Fruit fly (Drosophila melanogaster) whole organism, wandering third instar larva: ENCODE data around the gene yellow-c.
A peak's percentile ranks its signal among the peaks of the same experiment; 100 is the strongest.

Experiments used
- Abd-B ChIP-seq: fragments of >200 bp; optimal IDR thresholded peaks from 2 replicates; lab custom pipeline; 2017; ENCODE audit warnings: missing biosample characterization, missing genetic modification characterization
- CG32264 ChIP-seq: fragments of 200-800 bp; sonication (Bioruptor generic); optimal IDR thresholded peaks from 2 replicates; lab custom pipeline; 2016; ENCODE audit warnings: missing biosample characterization, missing genetic modification characterization
- CG9705 ChIP-seq: fragments of 200-800 bp; sonication (Bioruptor generic); optimal IDR thresholded peaks from 2 replicates; lab custom pipeline; 2018; ENCODE audit warnings: missing biosample characterization, mild to moderate bottlenecking, missing genetic modification characterization
- CrebA ChIP-seq: fragments of 200-800 bp; sonication (Bioruptor generic); optimal IDR thresholded peaks from 2 replicates; lab custom pipeline; 2016; ENCODE audit warnings: missing biosample characterization, mild to moderate bottlenecking, missing genetic modification characterization, borderline replicate concordance
- Dfd ChIP-seq: fragments of >200 bp; optimal IDR thresholded peaks from 2 replicates; lab custom pipeline; 2017; ENCODE audit warnings: missing biosample characterization, missing genetic modification characterization
- Dif ChIP-seq: fragments of 200-275, 200-300 bp; sonication (Bioruptor generic); optimal IDR thresholded peaks from 2 replicates; lab custom pipeline; 2018; ENCODE audit warnings: missing biosample characterization, missing genetic modification characterization; ENCODE audit not compliant: partially characterized antibody
- GATAd ChIP-seq: sonication (Bioruptor generic); optimal IDR thresholded peaks from 2 replicates; lab custom pipeline; 2016; ENCODE audit warnings: missing biosample characterization, missing genetic modification characterization
- HLH106 ChIP-seq: fragments of 200-800 bp; optimal IDR thresholded peaks from 3 replicates; lab custom pipeline; 2019; ENCODE audit warnings: missing biosample characterization, mild to moderate bottlenecking, missing genetic modification characterization, moderate library complexity
- Hnf4 ChIP-seq: fragments of 200-800 bp; sonication (Bioruptor generic); optimal IDR thresholded peaks from 2 replicates; lab custom pipeline; 2016; ENCODE audit warnings: missing biosample characterization, mild to moderate bottlenecking, missing genetic modification characterization
- Hr78 ChIP-seq: fragments of >200 bp; optimal IDR thresholded peaks from 2 replicates; lab custom pipeline; 2017; ENCODE audit warnings: missing biosample characterization, missing genetic modification characterization
- Hr83 ChIP-seq: fragments of 200-300 bp; sonication (Bioruptor generic); optimal IDR thresholded peaks from 2 replicates; lab custom pipeline; 2016; ENCODE audit warnings: missing biosample characterization, mild to moderate bottlenecking, missing genetic modification characterization, moderate library complexity; ENCODE audit not compliant: poor library complexity, severe bottlenecking
- Jra ChIP-seq: sonication (Bioruptor generic); optimal IDR thresholded peaks from 2 replicates; lab custom pipeline; 2016; ENCODE audit warnings: missing biosample characterization, missing genetic modification characterization
- Mio ChIP-seq: sonication (Bioruptor generic); optimal IDR thresholded peaks from 2 replicates; lab custom pipeline; 2016; ENCODE audit warnings: missing biosample characterization, missing genetic modification characterization
- Myc ChIP-seq: fragments of >200 bp; optimal IDR thresholded peaks from 2 replicates; lab custom pipeline; 2017
- N ChIP-seq: fragments of >200 bp; optimal IDR thresholded peaks from 2 replicates; lab custom pipeline; 2018; ENCODE audit warnings: missing biosample characterization, missing external identifiers, missing genetic modification characterization
- OdsH ChIP-seq: fragments of 200-800 bp; sonication (Bioruptor generic); optimal IDR thresholded peaks from 2 replicates; lab custom pipeline; 2016; ENCODE audit warnings: missing biosample characterization, mild to moderate bottlenecking, missing genetic modification characterization
- Rel ChIP-seq, 2 experiments: fragments of 200-800 bp; sonication (Bioruptor generic) in 1 of 2; optimal IDR thresholded peaks; 2 replicates in 1 of 2; 3 replicates in 1 of 2; lab custom pipeline; 2016 to 2019; ENCODE audit warnings: mild to moderate bottlenecking in 2 of 2, missing biosample characterization in 2 of 2, missing genetic modification characterization in 2 of 2, moderate library complexity in 1 of 2
- Sp1 ChIP-seq: fragments of 200-800 bp; sonication (Bioruptor generic); optimal IDR thresholded peaks from 3 replicates; lab custom pipeline; 2019; ENCODE audit warnings: missing biosample characterization, mild to moderate bottlenecking, missing genetic modification characterization, moderate library complexity
- Vsx2 ChIP-seq: fragments of 200-300, 225-300 bp; sonication (Bioruptor generic); optimal IDR thresholded peaks from 2 replicates; lab custom pipeline; 2018; ENCODE audit warnings: missing biosample characterization, missing genetic modification characterization; ENCODE audit not compliant: partially characterized antibody
- br ChIP-seq: fragments of 200-800 bp; sonication (Bioruptor generic); optimal IDR thresholded peaks from 2 replicates; lab custom pipeline; 2016; ENCODE audit warnings: missing biosample characterization, missing genetic modification characterization
- brk ChIP-seq: fragments of 200-800 bp; sonication (Bioruptor generic); optimal IDR thresholded peaks from 2 replicates; lab custom pipeline; 2016; ENCODE audit warnings: missing biosample characterization, mild to moderate bottlenecking, missing genetic modification characterization
- dl ChIP-seq, 2 experiments: fragments of 175-275, 200-275 bp in 1 of 2; fragments of 200-275 bp in 1 of 2; sonication (Bioruptor generic); optimal IDR thresholded peaks; lab custom pipeline; 2018; ENCODE audit warnings: mild to moderate bottlenecking in 2 of 2, missing biosample characterization in 2 of 2, missing genetic modification characterization in 2 of 2, moderate library complexity in 2 of 2; ENCODE audit not compliant: partially characterized antibody in 2 of 2, insufficient read depth in 1 of 2
- dmrt93B ChIP-seq: fragments of 200-800 bp; sonication (Bioruptor generic); optimal IDR thresholded peaks from 2 replicates; lab custom pipeline; 2018; ENCODE audit warnings: missing biosample characterization, mild to moderate bottlenecking, missing genetic modification characterization
- dsf ChIP-seq: sonication (Bioruptor generic); optimal IDR thresholded peaks from 2 replicates; lab custom pipeline; 2016; ENCODE audit warnings: missing biosample characterization, missing genetic modification characterization, borderline replicate concordance
- ey ChIP-seq: fragments of 200-800 bp; sonication (Bioruptor generic); optimal IDR thresholded peaks from 2 replicates; lab custom pipeline; 2016; ENCODE audit warnings: missing biosample characterization, missing genetic modification characterization
- foxo ChIP-seq, 2 experiments: fragments of 200-800 bp; sonication (Bioruptor generic); optimal IDR thresholded peaks; 2 replicates in 1 of 2; 3 replicates in 1 of 2; lab custom pipeline; 2016 to 2017; ENCODE audit warnings: missing biosample characterization in 2 of 2, missing genetic modification characterization in 2 of 2
- fru ChIP-seq: fragments of 200-800 bp; sonication (Bioruptor generic); optimal IDR thresholded peaks from 3 replicates; lab custom pipeline; 2016; ENCODE audit warnings: missing biosample characterization, mild to moderate bottlenecking, missing genetic modification characterization
- h ChIP-seq: fragments of 200-800 bp; sonication (Bioruptor generic); optimal IDR thresholded peaks from 3 replicates; lab custom pipeline; 2016; ENCODE audit warnings: missing biosample characterization, mild to moderate bottlenecking, missing genetic modification characterization
- jim ChIP-seq: fragments of 175-275, 200-325 bp; sonication (Bioruptor generic); optimal IDR thresholded peaks from 2 replicates; lab custom pipeline; 2016; ENCODE audit warnings: missing biosample characterization, mild to moderate bottlenecking, missing genetic modification characterization
- lola ChIP-seq: fragments of >200 bp; optimal IDR thresholded peaks from 2 replicates; lab custom pipeline; 2017; ENCODE audit warnings: missing biosample characterization, missing genetic modification characterization
- pan ChIP-seq: fragments of >200 bp; optimal IDR thresholded peaks from 2 replicates; lab custom pipeline; 2017
- psq ChIP-seq: fragments of 200-800 bp; sonication (Bioruptor generic); optimal IDR thresholded peaks from 3 replicates; lab custom pipeline; 2017; ENCODE audit warnings: missing biosample characterization, mild to moderate bottlenecking, missing genetic modification characterization, moderate library complexity
- rgr ChIP-seq: fragments of 200-800 bp; sonication (Bioruptor generic); optimal IDR thresholded peaks from 3 replicates; lab custom pipeline; 2016; ENCODE audit warnings: missing biosample characterization, mild to moderate bottlenecking, missing genetic modification characterization
- sage ChIP-seq: fragments of 200-800 bp; sonication (Bioruptor generic); optimal IDR thresholded peaks from 2 replicates; lab custom pipeline; 2016; ENCODE audit warnings: missing biosample characterization, mild to moderate bottlenecking, missing genetic modification characterization
- sv ChIP-seq: fragments of 200-800 bp; sonication (Bioruptor generic); optimal IDR thresholded peaks from 3 replicates; lab custom pipeline; 2016; ENCODE audit warnings: missing biosample characterization, missing genetic modification characterization
- tai ChIP-seq: sonication (Bioruptor generic); optimal IDR thresholded peaks from 2 replicates; lab custom pipeline; 2016; ENCODE audit warnings: missing biosample characterization, missing genetic modification characterization
- usp ChIP-seq: fragments of >200 bp; optimal IDR thresholded peaks from 2 replicates; lab custom pipeline; 2017; ENCODE audit warnings: missing biosample characterization, missing genetic modification characterization
- woc ChIP-seq: sonication (Bioruptor generic); optimal IDR thresholded peaks from 2 replicates; lab custom pipeline; 2016; ENCODE audit warnings: missing biosample characterization, mild to moderate bottlenecking, missing genetic modification characterization

yellow-c gene

DNA sequence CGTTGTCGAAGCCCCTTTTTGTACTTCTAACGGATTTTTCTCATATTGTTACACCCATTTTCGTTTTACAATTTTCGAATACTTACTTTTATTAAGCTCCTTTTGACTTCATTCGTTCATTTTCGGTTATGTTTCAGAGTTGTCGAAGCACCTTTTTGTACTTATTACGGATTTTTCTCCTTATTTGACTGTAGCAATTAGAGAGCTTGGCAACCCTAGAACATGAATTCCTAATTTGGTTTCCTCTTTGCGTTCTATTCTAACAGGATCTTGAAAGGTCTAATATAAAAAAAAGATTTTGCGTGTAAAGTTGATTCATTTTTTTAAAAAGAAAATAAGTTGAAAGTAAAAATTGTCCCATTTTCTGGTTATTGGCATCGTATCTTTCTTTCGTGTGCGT, 26.9 kb downstream of the yellow-c start:
- TF ChIP-seq HLH106 (tag; lab: Kevin White, UChicago): no peak
- no peak for TF ChIP-seq CG32264 (GFP tag; lab: Kevin White, UChicago)
- TF ChIP-seq fru (GFP tag; lab: Kevin White, UChicago): no peak
- TF ChIP-seq brk: no peak
- TF ChIP-seq Mio (GFP tag; lab: Kevin White, UChicago): no peak

DNA sequence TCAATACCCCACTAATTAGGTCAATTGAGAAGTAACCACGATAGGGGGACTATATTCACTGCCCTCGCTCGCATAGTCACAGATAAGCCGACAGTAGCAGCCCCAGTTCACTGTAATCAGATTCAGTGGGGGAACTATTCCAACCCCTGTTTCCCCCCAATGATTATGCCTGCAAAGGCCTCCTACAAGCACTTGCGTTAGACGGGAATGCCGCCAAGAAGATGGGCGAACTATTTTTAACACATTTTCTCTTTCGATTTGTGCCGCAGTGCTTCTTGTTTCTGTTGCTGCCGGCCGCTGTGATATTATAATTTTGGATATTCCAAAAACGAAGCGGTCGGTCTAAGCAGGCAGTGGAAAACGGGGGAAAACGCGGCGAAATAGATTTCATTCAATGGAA, 30.5 kb downstream of the yellow-c start:
- TF ChIP-seq br: no peak
- TF ChIP-seq Rel (GFP tag; optimal IDR thresholded peaks at IDR 0.05; lab: Kevin White, UChicago): no peak
- no peak for TF ChIP-seq Rel (tag; optimal IDR thresholded peaks at IDR 0.05; lab: Kevin White, UChicago)
- TF ChIP-seq HLH106 (tag; lab: Kevin White, UChicago): no peak
- TF ChIP-seq pan: no peak
- no peak for TF ChIP-seq Hr78 (GFP tag; lab: Kevin White, UChicago)
- no peak for TF ChIP-seq Dif
- TF ChIP-seq jim (GFP tag; lab: Kevin White, UChicago): no peak
- TF ChIP-seq rgr: no peak
- TF ChIP-seq Hnf4 (GFP tag; lab: Kevin White, UChicago): no peak
- no peak for TF ChIP-seq Abd-B (GFP tag; lab: Kevin White, UChicago)
- TF ChIP-seq N: no peak
- no peak for TF ChIP-seq OdsH (GFP tag; lab: Kevin White, UChicago)
- no peak for TF ChIP-seq woc (GFP tag; lab: Kevin White, UChicago)

DNA sequence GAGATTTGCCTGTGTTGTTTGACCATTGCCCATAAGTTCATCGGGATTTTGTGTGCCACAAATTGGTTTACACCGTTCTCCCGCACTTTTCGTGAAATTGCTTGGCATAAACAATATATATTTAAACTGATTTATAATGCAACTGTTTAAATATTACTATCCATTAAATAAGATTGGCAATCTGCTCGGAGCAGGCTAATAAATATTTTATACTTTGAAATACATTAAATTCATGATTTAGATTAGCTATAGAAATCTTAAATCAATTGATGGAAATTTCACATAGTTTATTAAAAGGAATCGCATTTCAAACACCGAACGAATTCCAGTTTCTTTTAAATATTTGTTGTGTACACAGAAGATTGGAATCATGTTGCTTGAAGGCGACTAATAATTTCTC, 30.9 kb downstream of the yellow-c start:
- TF ChIP-seq ey (no peak), HLH106 (tag; lab: Kevin White, UChicago) (no peak), lola (GFP tag; lab: Kevin White, UChicago) (no peak), sage (GFP tag; lab: Kevin White, UChicago) (no peak), Rel (GFP tag; optimal IDR thresholded peaks at IDR 0.05; lab: Kevin White, UChicago) (no peak), Rel (tag; optimal IDR thresholded peaks at IDR 0.05; lab: Kevin White, UChicago) (no peak), Dfd (GFP tag; lab: Kevin White, UChicago) (no peak), Jra (no peak), Sp1 (GFP tag; lab: Kevin White, UChicago) (no peak), tai (GFP tag; lab: Kevin White, UChicago) (no peak), usp (no peak), sv (no peak)

DNA sequence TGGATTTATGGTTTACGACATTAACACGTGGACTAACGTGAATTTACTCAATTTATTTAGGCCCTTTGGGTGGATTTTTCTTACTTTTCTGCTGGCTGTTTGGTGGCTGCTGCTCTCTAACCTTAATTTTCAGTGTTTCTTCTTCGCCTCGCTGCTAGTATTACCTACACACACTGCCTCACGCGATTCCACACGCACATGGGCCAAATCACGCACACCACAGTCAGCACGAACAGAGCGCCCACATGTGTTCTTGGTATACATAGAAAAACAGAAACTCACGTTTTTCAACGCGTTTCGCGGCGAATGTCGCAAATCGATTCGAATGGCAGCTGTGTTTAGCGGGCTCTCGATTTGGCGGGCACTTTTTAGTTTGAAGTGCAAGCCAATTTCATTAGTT, 32.6 kb downstream of the yellow-c start:
- no peak for TF ChIP-seq Dif
- no peak for TF ChIP-seq sv
- TF ChIP-seq Vsx2: no peak
- no peak for TF ChIP-seq Dfd (GFP tag; lab: Kevin White, UChicago)
- TF ChIP-seq Hr83 (GFP tag; lab: Kevin White, UChicago): peak; percentile 65
- no peak for TF ChIP-seq lola (GFP tag; lab: Kevin White, UChicago)
- TF ChIP-seq ey: no peak
- TF ChIP-seq rgr: no peak
- peak; percentile 24 for TF ChIP-seq HLH106 (tag; lab: Kevin White, UChicago)
- peak; percentile 9 for TF ChIP-seq OdsH (GFP tag; lab: Kevin White, UChicago)
- peak; percentile 42 for TF ChIP-seq psq
- TF ChIP-seq GATAd: no peak
- TF ChIP-seq dmrt93B: no peak
- TF ChIP-seq dsf (GFP tag; lab: Kevin White, UChicago): no peak
- no peak for TF ChIP-seq br
- no peak for TF ChIP-seq Hr78 (GFP tag; lab: Kevin White, UChicago)
- no peak for TF ChIP-seq Jra
- no peak for TF ChIP-seq usp
- TF ChIP-seq h (GFP tag; lab: Kevin White, UChicago): peak; percentile 19
- no peak for TF ChIP-seq Abd-B (GFP tag; lab: Kevin White, UChicago)
- no peak for TF ChIP-seq Mio (GFP tag; lab: Kevin White, UChicago)
- TF ChIP-seq woc (GFP tag; lab: Kevin White, UChicago): no peak
- no peak for TF ChIP-seq N
- TF ChIP-seq CrebA: no peak
- no peak for TF ChIP-seq pan
- peak; percentile 28 for TF ChIP-seq tai (GFP tag; lab: Kevin White, UChicago)
- TF ChIP-seq brk: peak; percentile 63
- no peak for TF ChIP-seq fru (GFP tag; lab: Kevin White, UChicago)
- no peak for TF ChIP-seq Rel (GFP tag; optimal IDR thresholded peaks at IDR 0.05; lab: Kevin White, UChicago)
- no peak for TF ChIP-seq Rel (tag; optimal IDR thresholded peaks at IDR 0.05; lab: Kevin White, UChicago)
- TF ChIP-seq CG9705 (GFP tag; lab: Kevin White, UChicago): no peak
- peak; percentile 76 for TF ChIP-seq Myc (lab: Kevin White, UChicago)
- no peak for TF ChIP-seq CG32264 (GFP tag; lab: Kevin White, UChicago)
- no peak for TF ChIP-seq foxo (GFP tag; optimal IDR thresholded peaks at IDR 0.05; lab: Kevin White, UChicago)
- no peak for TF ChIP-seq dl (GFP tag; optimal IDR thresholded peaks at IDR 0.05; lab: Kevin White, UChicago; ENCODE audit: insufficient read depth in 1 of 2, partially characterized antibody in 2 of 2)
- no peak for TF ChIP-seq Hnf4 (GFP tag; lab: Kevin White, UChicago)
- no peak for TF ChIP-seq sage (GFP tag; lab: Kevin White, UChicago)
- TF ChIP-seq jim (GFP tag; lab: Kevin White, UChicago): no peak
- no peak for TF ChIP-seq Sp1 (GFP tag; lab: Kevin White, UChicago)
